Worm (Caenorhabditis elegans): ENCODE data around the gene T19H5.6.

Gene T19H5.6

DNA sequence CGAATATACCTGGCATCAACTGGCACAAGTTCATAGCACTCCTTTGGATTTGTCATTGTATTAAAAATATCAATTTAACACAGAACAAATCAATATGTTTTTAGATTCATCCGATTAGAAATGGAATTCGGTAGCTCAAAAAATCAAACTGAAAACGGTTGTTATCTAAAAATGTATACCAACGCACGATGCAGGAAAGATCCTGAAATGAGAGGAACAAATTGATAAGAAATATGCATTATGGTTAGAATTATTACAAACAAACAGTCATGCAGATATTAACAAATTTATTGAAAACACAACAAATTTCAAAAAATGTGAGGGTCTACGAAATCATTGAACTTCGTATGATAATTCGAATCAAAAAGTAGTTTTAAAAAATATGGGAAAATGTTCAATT, at the start of gene T19H5.6:
Gene T19H5.6 (minus strand): TSS at position 195 of the 400 bp plus-strand sequence.
- TF ChIP-seq W03F9.2 (tag; optimal IDR thresholded peaks at IDR 0.05) (no peak), him-1 (tag; optimal IDR thresholded peaks at IDR 0.05) (no peak), dao-5 (tag; optimal IDR thresholded peaks at IDR 0.05) (no peak)

DNA sequence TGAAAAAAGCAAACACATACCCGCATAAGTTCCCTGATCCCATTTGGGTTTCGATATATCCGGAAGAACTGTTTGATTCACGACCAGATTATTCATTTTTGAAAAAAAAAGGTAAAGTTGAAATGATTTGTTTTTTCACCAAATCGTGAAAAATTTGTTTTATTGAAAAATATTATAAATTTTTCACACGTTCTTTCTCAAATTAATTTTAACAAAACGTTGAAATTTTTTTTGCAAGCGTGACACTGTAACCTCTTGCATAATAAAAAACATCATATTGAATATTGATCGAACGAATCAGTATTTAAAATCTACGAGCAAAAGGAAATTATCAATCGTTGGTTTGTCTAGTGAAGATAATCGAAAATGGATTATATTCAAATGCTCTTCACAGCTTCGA, 48.8 kb upstream of the T19H5.6 start, which contains the start of the genes sfxn-1.1 and AH6.3:
Gene sfxn-1.1 (minus strand): TSS at position 101 of the 400 bp plus-strand sequence.
Gene AH6.3 (plus strand): TSS at position 275 of the 400 bp plus-strand sequence.
- TF ChIP-seq dao-5 (tag; optimal IDR thresholded peaks at IDR 0.05), result no peak
- no peak for TF ChIP-seq him-1 (tag; optimal IDR thresholded peaks at IDR 0.05)
- no peak for TF ChIP-seq W03F9.2 (tag; optimal IDR thresholded peaks at IDR 0.05)

DNA sequence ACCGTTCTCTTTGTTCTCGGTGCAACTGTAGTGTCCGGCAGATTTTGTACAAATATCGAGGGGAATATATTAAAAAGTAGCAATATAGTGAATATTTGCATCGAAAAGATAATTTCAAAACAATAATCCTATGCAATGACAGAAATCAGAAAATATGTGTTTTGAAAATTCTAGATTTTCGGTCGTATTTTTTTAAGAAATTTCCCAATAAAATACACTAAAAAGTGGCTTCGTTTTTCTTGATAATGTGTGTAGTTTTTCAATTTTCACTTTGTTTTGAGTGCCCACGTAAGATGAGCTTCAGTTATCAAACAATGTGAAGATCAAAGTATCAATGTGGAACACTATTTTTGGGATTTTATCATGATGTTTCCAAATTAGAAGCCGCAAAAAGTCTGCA, 46.8 kb upstream of the T19H5.6 start, which contains the start of gene gcy-1:
Gene gcy-1 (minus strand): TSS at position 101 of the 400 bp plus-strand sequence.
- no peak for TF ChIP-seq him-1 (tag; optimal IDR thresholded peaks at IDR 0.05)
- TF ChIP-seq dao-5 (tag; optimal IDR thresholded peaks at IDR 0.05), result no peak
- no peak for TF ChIP-seq W03F9.2 (tag; optimal IDR thresholded peaks at IDR 0.05)

DNA sequence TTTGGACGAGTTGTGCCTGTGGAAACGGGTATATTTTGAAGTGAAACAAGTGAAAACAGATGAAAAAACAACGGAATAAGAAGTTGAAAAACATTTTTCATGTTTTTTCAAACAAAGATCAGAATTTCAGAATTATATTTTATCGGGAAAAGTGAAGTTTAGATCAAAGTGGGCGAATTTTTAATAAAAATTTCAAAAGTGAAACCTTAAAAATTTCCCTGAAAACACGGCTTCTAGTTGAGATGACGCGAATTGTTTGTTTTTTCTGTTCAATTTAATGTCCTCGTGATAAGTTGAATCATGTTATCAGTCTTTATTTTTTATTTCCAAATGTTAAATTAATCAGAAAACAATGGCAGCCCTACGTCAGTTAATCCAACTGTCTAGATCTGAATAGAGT, 37.2 kb upstream of the T19H5.6 start, which contains the start of gene gcy-3:
Gene gcy-3 (minus strand): TSS at position 101 of the 400 bp plus-strand sequence.
- TF ChIP-seq W03F9.2 (tag; optimal IDR thresholded peaks at IDR 0.05) (no peak), dao-5 (tag; optimal IDR thresholded peaks at IDR 0.05) (no peak), him-1 (tag; optimal IDR thresholded peaks at IDR 0.05) (no peak)

DNA sequence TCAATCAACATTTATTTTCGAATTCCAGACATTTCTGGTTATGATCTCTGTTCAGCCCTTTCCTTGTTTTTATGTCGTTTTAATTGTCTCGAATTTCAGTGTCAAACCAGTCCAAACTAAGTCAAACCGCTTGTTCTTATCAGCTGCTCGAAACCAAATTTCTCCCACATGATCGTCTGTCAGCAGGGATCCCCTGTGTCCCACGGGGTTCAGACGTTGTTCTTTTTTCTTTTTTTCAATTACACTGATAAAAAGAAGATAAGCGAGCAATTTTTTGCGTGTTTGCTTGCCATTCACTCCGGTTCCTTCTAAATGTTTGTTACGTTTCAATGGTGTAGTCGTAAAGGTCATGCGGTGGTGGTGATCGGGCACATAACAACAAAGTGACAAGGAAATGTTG, 31.9 kb upstream of the T19H5.6 start:
- TF ChIP-seq dao-5 (tag; optimal IDR thresholded peaks at IDR 0.05) (no peak), him-1 (tag; optimal IDR thresholded peaks at IDR 0.05) (no peak), W03F9.2 (tag; optimal IDR thresholded peaks at IDR 0.05) (no peak)

- TF ChIP-seq W03F9.2 (tag; optimal IDR thresholded peaks at IDR 0.05), result no peak
- no peak for TF ChIP-seq him-1 (tag; optimal IDR thresholded peaks at IDR 0.05)
- no peak for TF ChIP-seq dao-5 (tag; optimal IDR thresholded peaks at IDR 0.05)
Measured at ce11 chrII:9500926-9501325, 30.9 kb upstream of the T19H5.6 start.

DNA sequence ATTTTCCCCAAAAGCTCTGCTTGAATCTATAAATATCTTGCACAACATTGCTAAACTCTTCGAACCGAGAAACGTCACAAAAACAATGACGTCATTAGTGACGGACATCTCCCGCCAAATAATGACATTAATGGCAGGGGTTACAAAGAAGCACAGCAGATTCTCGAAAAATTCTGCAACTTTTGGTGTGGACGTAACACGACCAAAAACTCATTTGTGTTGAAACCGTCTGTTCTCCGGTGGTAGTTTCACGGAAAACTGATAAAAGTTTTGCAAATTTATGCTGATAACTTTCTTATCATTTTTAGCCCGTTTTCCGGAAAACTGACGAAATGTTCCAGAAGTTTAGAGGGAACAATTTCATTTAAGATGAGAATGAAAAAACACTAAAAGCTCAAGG, 28.6 kb upstream of the T19H5.6 start:
- TF ChIP-seq dao-5 (tag; optimal IDR thresholded peaks at IDR 0.05), result no peak
- no peak for TF ChIP-seq W03F9.2 (tag; optimal IDR thresholded peaks at IDR 0.05)
- no peak for TF ChIP-seq him-1 (tag; optimal IDR thresholded peaks at IDR 0.05)

DNA sequence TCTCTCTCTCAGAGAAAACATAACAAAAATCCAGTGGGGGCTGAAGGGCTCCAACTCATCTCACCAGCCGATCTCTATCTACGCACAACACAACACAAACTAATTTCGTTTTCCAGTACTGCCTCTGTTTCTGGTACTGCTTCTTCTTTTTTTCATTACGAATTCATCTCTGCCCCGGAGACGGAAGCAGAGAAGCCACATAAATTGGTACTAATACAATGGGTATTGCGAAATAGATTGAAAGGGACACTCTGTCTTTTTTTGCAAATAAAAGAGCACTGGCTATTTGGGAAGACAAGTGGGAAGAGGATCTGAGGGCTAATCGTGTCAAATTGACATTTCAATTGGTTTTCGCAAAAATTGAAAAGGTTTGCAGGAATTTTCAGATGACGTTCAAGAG, 27.3 kb upstream of the T19H5.6 start:
- no peak for TF ChIP-seq dao-5 (tag; optimal IDR thresholded peaks at IDR 0.05)
- no peak for TF ChIP-seq W03F9.2 (tag; optimal IDR thresholded peaks at IDR 0.05)
- TF ChIP-seq him-1 (tag; optimal IDR thresholded peaks at IDR 0.05), result no peak

ce11 chrII:9493242-9494058, 23.4 kb upstream of the T19H5.6 start:
- TF ChIP-seq dao-5 (tag; optimal IDR thresholded peaks at IDR 0.05), result no peak
- TF ChIP-seq W03F9.2 (tag; optimal IDR thresholded peaks at IDR 0.05), result no peak
- TF ChIP-seq him-1 (tag; optimal IDR thresholded peaks at IDR 0.05), result no peak

- TF ChIP-seq dao-5 (tag; optimal IDR thresholded peaks at IDR 0.05) (no peak), him-1 (tag; optimal IDR thresholded peaks at IDR 0.05) (no peak), W03F9.2 (tag; optimal IDR thresholded peaks at IDR 0.05) (no peak)
Measured at ce11 chrII:9491045-9491444, 21.0 kb upstream of the T19H5.6 start.

- TF ChIP-seq him-1 (tag; optimal IDR thresholded peaks at IDR 0.05) (no peak), dao-5 (tag; optimal IDR thresholded peaks at IDR 0.05) (no peak), W03F9.2 (tag; optimal IDR thresholded peaks at IDR 0.05) (no peak)
Measured at ce11 chrII:9490589-9490988, 20.6 kb upstream of the T19H5.6 start.

ce11 chrII:9489922-9490321, 19.9 kb upstream of the T19H5.6 start:
- TF ChIP-seq dao-5 (tag; optimal IDR thresholded peaks at IDR 0.05) (no peak), W03F9.2 (tag; optimal IDR thresholded peaks at IDR 0.05) (no peak), him-1 (tag; optimal IDR thresholded peaks at IDR 0.05) (no peak)

- TF ChIP-seq dao-5 (tag; optimal IDR thresholded peaks at IDR 0.05) (no peak), W03F9.2 (tag; optimal IDR thresholded peaks at IDR 0.05) (peak; percentile 31)
Measured at ce11 chrII:9487337-9487950, 17.4 kb upstream of the T19H5.6 start, which contains the start of gene T19H5.4. Gene T19H5.4, minus strand, starts transcription at chrII:9487387.

DNA sequence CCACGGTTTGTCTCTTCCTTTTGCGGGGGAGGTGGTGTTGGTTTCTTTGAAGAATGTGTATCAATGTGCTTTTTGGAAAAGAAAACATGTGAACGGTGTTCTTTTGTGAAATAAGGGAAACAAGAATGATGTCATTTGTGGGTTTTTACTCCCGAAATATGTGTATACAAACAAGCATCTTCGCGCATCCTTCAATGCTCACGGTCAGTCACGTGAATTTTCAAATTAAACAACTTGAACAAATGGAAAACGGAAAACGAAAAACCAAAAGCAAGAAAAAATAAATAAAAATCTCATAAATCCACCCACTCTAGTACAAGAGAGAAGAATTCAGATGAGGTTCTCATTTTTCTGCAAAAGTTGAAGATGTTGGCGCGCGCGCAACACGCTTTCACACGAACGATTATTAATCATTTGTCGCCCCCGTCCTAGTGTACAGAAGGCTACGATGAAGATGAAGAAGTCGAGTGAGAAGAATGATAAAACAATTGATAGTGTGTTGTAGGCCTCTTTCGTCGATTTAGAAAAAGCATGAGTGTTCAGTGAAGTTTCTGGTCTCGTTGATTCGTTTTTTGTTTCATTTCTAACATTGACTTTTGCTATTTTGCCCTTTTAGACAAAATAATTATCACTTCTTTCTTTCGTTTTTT, 15.2 kb upstream of the T19H5.6 start:
- TF ChIP-seq dao-5 (tag; optimal IDR thresholded peaks at IDR 0.05) (no peak), W03F9.2 (tag; optimal IDR thresholded peaks at IDR 0.05) (no peak), him-1 (tag; optimal IDR thresholded peaks at IDR 0.05) (no peak)
